Fruit fly (Drosophila melanogaster): ENCODE data around the gene Nepl3.

dm6 chr2L:5046261-5046660, 11.8 kb downstream of the Nepl3 start:
- TF ChIP-seq psq (optimal IDR thresholded peaks at IDR 0.05) (no peak), ttk (optimal IDR thresholded peaks at IDR 0.05) (no peak), h (optimal IDR thresholded peaks at IDR 0.05) (no peak), Sin3A (optimal IDR thresholded peaks at IDR 0.05) (no peak), Myc (optimal IDR thresholded peaks at IDR 0.05) (no peak), insv (optimal IDR thresholded peaks at IDR 0.05) (no peak)
